Worm (Caenorhabditis elegans) whole organism, midembryonic: ENCODE results near the gene F59A6.13.

ENCODE experiments used
- T22C8.4 ChIP-seq: fragments of 200-800 bp; sonication (Bioruptor generic); IDR thresholded peaks from 2 replicates; pipeline ENCODE4 v1.3.6; 2022; ENCODE audit warnings: missing genetic modification characterization, missing compliant biosample characterization
- cog-1 ChIP-seq: sonication (generic microtip); optimal IDR thresholded peaks from 2 replicates; lab custom pipeline; 2016; ENCODE audit warnings: missing genetic modification characterization, missing compliant biosample characterization
- flt-1 ChIP-seq: fragments of 200-800 bp; sonication (Bioruptor generic); IDR thresholded peaks from 2 replicates; pipeline ENCODE4 v1.3.6; 2022; ENCODE audit warnings: missing genetic modification characterization, missing compliant biosample characterization
- klf-2 ChIP-seq: fragments of 200-800 bp; sonication (Bioruptor generic); conservative IDR thresholded peaks from 2 replicates; pipeline ENCODE4 v1.3.6; 2022; ENCODE audit warnings: missing genetic modification reagents, missing genetic modification characterization, missing compliant biosample characterization
- med-1 ChIP-seq: sonication (generic microtip); optimal IDR thresholded peaks from 2 replicates; lab custom pipeline; 2017; ENCODE audit warnings: missing genetic modification characterization, mild to moderate bottlenecking, missing compliant biosample characterization, antibody characterized with exemption, missing genetic modification reagents; ENCODE audit not compliant: insufficient read depth
- ref-1 ChIP-seq: fragments of 200-800 bp; sonication (Bioruptor generic); conservative IDR thresholded peaks from 2 replicates; pipeline ENCODE4 v1.3.6; 2022; ENCODE audit warnings: missing genetic modification reagents, missing genetic modification characterization, missing compliant biosample characterization
- tab-1 ChIP-seq: fragments of 200-800 bp; sonication (Bioruptor generic); IDR thresholded peaks from 2 replicates; pipeline ENCODE4 v1.3.6; 2022; ENCODE audit warnings: missing genetic modification characterization, missing compliant biosample characterization
- ztf-23 ChIP-seq: fragments of 200-800 bp; sonication (Bioruptor generic); IDR thresholded peaks from 2 replicates; pipeline ENCODE4 v1.3.6; 2022; ENCODE audit warnings: missing genetic modification reagents, missing genetic modification characterization, missing compliant biosample characterization

ce11 chrII:5050776-5051175 lies 28.2 kb downstream of the F59A6.13 start:
- TF ChIP-seq flt-1 (GFP tag; lab: Robert Waterston, UW) (no peak), cog-1 (tag; lab: Kevin White, UChicago) (no peak), med-1 (GFP tag; lab: Kevin White, UChicago) (no peak), T22C8.4 (no peak), tab-1 (GFP tag; lab: Robert Waterston, UW) (no peak), ztf-23 (no peak), klf-2 (GFP tag; lab: Robert Waterston, UW) (no peak), ref-1 (GFP tag; lab: Robert Waterston, UW) (no peak)
